Worm (Caenorhabditis elegans): ENCODE measurements around the gene aat-8.
"Not testable (repeated sequence)": the region's sequence is repeated elsewhere in the genome, so short reads cannot be mapped to it uniquely, and the experiment has no call there.

Gene aat-8

ce11 chrIV:3864944-3865343 is at the start of gene aat-8:
aat-8 (minus strand) TSS chrIV:3865044.
- TF ChIP-seq skn-1 (tag; optimal IDR thresholded peaks at IDR 0.05) (no peak), nhr-23 (tag; optimal IDR thresholded peaks at IDR 0.05) (no peak), R02D3.7 (tag; optimal IDR thresholded peaks at IDR 0.05) (no peak), nhr-25 (tag; optimal IDR thresholded peaks at IDR 0.05) (no peak), dmd-4 (tag; optimal IDR thresholded peaks at IDR 0.05) (no peak), elt-3 (tag; optimal IDR thresholded peaks at IDR 0.05) (no peak), Y55F3AM.14 (GFP tag; optimal IDR thresholded peaks at IDR 0.05) (no peak), ceh-16 (tag; optimal IDR thresholded peaks at IDR 0.05) (no peak)

- no peak for TF ChIP-seq unc-39 (tag; optimal IDR thresholded peaks at IDR 0.05)
- TF ChIP-seq lin-39 (tag; optimal IDR thresholded peaks at IDR 0.05) = no peak
- no peak for TF ChIP-seq ztf-11 (tag; optimal IDR thresholded peaks at IDR 0.05)
- no peak for TF ChIP-seq ceh-82 (tag; optimal IDR thresholded peaks at IDR 0.05)
- TF ChIP-seq egl-27 (tag; optimal IDR thresholded peaks at IDR 0.05) = no peak
- TF ChIP-seq nhr-12 (tag; optimal IDR thresholded peaks at IDR 0.05) = no peak
- no peak for TF ChIP-seq nhr-11 (tag; optimal IDR thresholded peaks at IDR 0.05)
- TF ChIP-seq unc-62 (GFP tag; optimal IDR thresholded peaks at IDR 0.05) = no peak
- TF ChIP-seq ama-1 (optimal IDR thresholded peaks at IDR 0.05) = no peak
- no peak for TF ChIP-seq nhr-6 (tag; optimal IDR thresholded peaks at IDR 0.05)
- no peak for TF ChIP-seq fos-1 (tag; optimal IDR thresholded peaks at IDR 0.05)
- no peak for TF ChIP-seq ztf-4 (tag; optimal IDR thresholded peaks at IDR 0.05)
- no peak for TF ChIP-seq nhr-21 (tag; optimal IDR thresholded peaks at IDR 0.05)
- TF ChIP-seq F13H6.1 (tag; optimal IDR thresholded peaks at IDR 0.05) = no peak
- TF ChIP-seq aly-2 (tag; optimal IDR thresholded peaks at IDR 0.05) = no peak
- TF ChIP-seq nhr-77 (tag; optimal IDR thresholded peaks at IDR 0.05) = no peak
- no peak for TF ChIP-seq R02D3.7 (tag; optimal IDR thresholded peaks at IDR 0.05)
- TF ChIP-seq peb-1 (tag; optimal IDR thresholded peaks at IDR 0.05) = no peak
- TF ChIP-seq crh-2 (tag; optimal IDR thresholded peaks at IDR 0.05) = no peak
These were observed 49.6 kb upstream of the aat-8 start, which contains the start of gene F56D6.19 for ce11 chrIV:3914462-3914861. F56D6.19 (plus strand) TSS chrIV:3914762.

ce11 chrIV:3912598-3912997 is 47.8 kb upstream of the aat-8 start, which contains the start of gene F56D6.20:
F56D6.20 (plus strand) TSS chrIV:3912898.
- TF ChIP-seq nhr-11 (tag; optimal IDR thresholded peaks at IDR 0.05) (no peak), nhr-12 (tag; optimal IDR thresholded peaks at IDR 0.05) (no peak), alr-1 (tag; optimal IDR thresholded peaks at IDR 0.05) (no peak), crh-2 (tag; optimal IDR thresholded peaks at IDR 0.05) (no peak), aly-2 (tag; optimal IDR thresholded peaks at IDR 0.05) (no peak), zag-1 (tag; optimal IDR thresholded peaks at IDR 0.05) (no peak), gmeb-1 (tag; optimal IDR thresholded peaks at IDR 0.05) (no peak), ZK546.5 (tag; optimal IDR thresholded peaks at IDR 0.05) (no peak), nhr-237 (tag; optimal IDR thresholded peaks at IDR 0.05) (no peak), nhr-129 (tag; optimal IDR thresholded peaks at IDR 0.05) (no peak)

- not testable (repeated sequence) for TF ChIP-seq dmd-4, skn-1, nhr-129 (tag; optimal IDR thresholded peaks at IDR 0.05)
These were observed 47.0 kb upstream of the aat-8 start, which contains the start of gene F56D6.18 for ce11 chrIV:3911848-3912247. F56D6.18 (minus strand) TSS chrIV:3911948.

ce11 chrIV:3909114-3909513 is 44.3 kb upstream of the aat-8 start, which contains the start of gene F56D6.13:
F56D6.13 (plus strand) TSS chrIV:3909414.
- TF ChIP-seq dmd-4 (tag; optimal IDR thresholded peaks at IDR 0.05) (no peak), sma-9 (GFP tag; optimal IDR thresholded peaks at IDR 0.05) (no peak), sma-9 (tag; optimal IDR thresholded peaks at IDR 0.05) (no peak), sma-3 (GFP tag; optimal IDR thresholded peaks at IDR 0.05) (no peak), mdl-1 (tag; optimal IDR thresholded peaks at IDR 0.05) (no peak), zag-1 (tag; optimal IDR thresholded peaks at IDR 0.05) (no peak), nhr-12 (tag; optimal IDR thresholded peaks at IDR 0.05) (no peak), Y55F3AM.14 (GFP tag; optimal IDR thresholded peaks at IDR 0.05) (no peak), fos-1 (tag; optimal IDR thresholded peaks at IDR 0.05) (no peak), aly-2 (tag; optimal IDR thresholded peaks at IDR 0.05) (no peak), snpc-4 (tag; optimal IDR thresholded peaks at IDR 0.05) (no peak), skn-1 (tag; optimal IDR thresholded peaks at IDR 0.05) (no peak), R02D3.7 (tag; optimal IDR thresholded peaks at IDR 0.05) (no peak)
